Worm (Caenorhabditis elegans) whole organism, L4/young adult: ENCODE data around the gene srxa-12.

ENCODE experiments used
- W03F9.2 ChIP-seq: fragments of 150-350 bp; optimal IDR thresholded peaks from 2 replicates; lab custom pipeline; 2014; ENCODE audit warnings: missing biosample characterization, missing genetic modification characterization
- him-1 ChIP-seq: sonication (generic microtip); optimal IDR thresholded peaks from 2 replicates; lab custom pipeline; 2016; ENCODE audit warnings: missing genotype, missing genetic modification reagents, missing genetic modification characterization, missing compliant biosample characterization

- TF ChIP-seq him-1 (tag; lab: Kevin White, UChicago) (no peak), W03F9.2 (tag; lab: Kevin White, UChicago) (no peak)
These were observed 22.1 kb upstream of the srxa-12 start, which contains the start of gene stdh-3 for ce11 chrV:13904446-13904845.
